Worm (Caenorhabditis elegans) whole organism, late embryonic: Measurements from ENCODE around the gene F45E4.5.

Experiments
- C38D4.7 ChIP-seq: fragments of 200-800 bp; sonication (Bioruptor generic); optimal IDR thresholded peaks from 2 replicates; lab custom pipeline; 2018; ENCODE audit warnings: mild to moderate bottlenecking, missing genetic modification characterization, moderate library complexity, missing compliant biosample characterization
- K02D7.2 ChIP-seq: sonication (generic microtip); optimal IDR thresholded peaks from 2 replicates; lab custom pipeline; 2017; ENCODE audit warnings: mild to moderate bottlenecking, missing genetic modification characterization, missing compliant biosample characterization
- K09A11.1 ChIP-seq: sonication (generic microtip); optimal IDR thresholded peaks from 2 replicates; lab custom pipeline; 2017; ENCODE audit warnings: antibody characterized with exemption, mild to moderate bottlenecking, missing genetic modification characterization, missing compliant biosample characterization; ENCODE audit not compliant: insufficient read depth
- T23F11.4 ChIP-seq: fragments of 200-800 bp; sonication (Bioruptor generic); optimal IDR thresholded peaks from 2 replicates; lab custom pipeline; 2018; ENCODE audit warnings: mild to moderate bottlenecking, missing genetic modification characterization, missing compliant biosample characterization
- ahr-1 ChIP-seq: sonication (generic microtip); optimal IDR thresholded peaks from 2 replicates; lab custom pipeline; 2016; ENCODE audit warnings: missing genetic modification characterization, missing compliant biosample characterization
- ama-1 ChIP-seq: fragments of 150-350 bp; optimal IDR thresholded peaks from 2 replicates; lab custom pipeline; 2014
- ceh-14 ChIP-seq: sonication (generic microtip); optimal IDR thresholded peaks from 2 replicates; lab custom pipeline; 2016; ENCODE audit warnings: missing genotype, missing genetic modification characterization, missing compliant biosample characterization
- ceh-19 ChIP-seq: fragments of 200-800 bp; sonication (Bioruptor generic); optimal IDR thresholded peaks from 2 replicates; lab custom pipeline; 2018; ENCODE audit warnings: mild to moderate bottlenecking, missing genetic modification characterization, missing compliant biosample characterization
- ceh-22 ChIP-seq: sonication (generic microtip); optimal IDR thresholded peaks from 2 replicates; lab custom pipeline; 2017; ENCODE audit warnings: missing biosample characterization, missing genetic modification characterization
- ceh-24 ChIP-seq: sonication (generic microtip); optimal IDR thresholded peaks from 2 replicates; lab custom pipeline; 2016; ENCODE audit warnings: mild to moderate bottlenecking, missing genetic modification characterization, missing compliant biosample characterization
- ceh-31 ChIP-seq: sonication (generic microtip); optimal IDR thresholded peaks from 2 replicates; lab custom pipeline; 2016; ENCODE audit warnings: missing genetic modification characterization, missing compliant biosample characterization
- ceh-48 ChIP-seq: sonication (generic microtip); optimal IDR thresholded peaks from 2 replicates; lab custom pipeline; 2016; ENCODE audit warnings: missing genetic modification characterization, inconsistent platforms, missing compliant biosample characterization
- dmd-4 ChIP-seq: sonication (generic microtip); optimal IDR thresholded peaks from 2 replicates; lab custom pipeline; 2016; ENCODE audit warnings: borderline replicate concordance, missing genetic modification characterization, missing compliant biosample characterization
- dve-1 ChIP-seq: sonication (generic microtip); optimal IDR thresholded peaks from 2 replicates; lab custom pipeline; 2017; ENCODE audit warnings: antibody characterized with exemption, mild to moderate bottlenecking, missing genetic modification characterization, missing compliant biosample characterization
- elt-2 ChIP-seq: sonication (generic microtip); optimal IDR thresholded peaks from 2 replicates; lab custom pipeline; 2016; ENCODE audit warnings: missing genetic modification reagents, missing genetic modification characterization, missing compliant biosample characterization
- ets-4 ChIP-seq: sonication (generic microtip); optimal IDR thresholded peaks from 2 replicates; lab custom pipeline; 2016; ENCODE audit warnings: missing genetic modification characterization, missing compliant biosample characterization
- eyg-1 ChIP-seq: sonication (generic microtip); optimal IDR thresholded peaks from 2 replicates; lab custom pipeline; 2016; ENCODE audit warnings: missing genotype, missing genetic modification characterization, missing compliant biosample characterization
- hlh-15 ChIP-seq: sonication (generic microtip); optimal IDR thresholded peaks from 2 replicates; lab custom pipeline; 2016; ENCODE audit warnings: missing genetic modification characterization, missing compliant biosample characterization
- hlh-30 ChIP-seq: sonication (generic microtip); optimal IDR thresholded peaks from 2 replicates; lab custom pipeline; 2017; ENCODE audit warnings: antibody characterized with exemption, missing genetic modification characterization, missing compliant biosample characterization; ENCODE audit not compliant: insufficient read depth
- hlh-8 ChIP-seq: sonication (generic microtip); optimal IDR thresholded peaks from 2 replicates; lab custom pipeline; 2016; ENCODE audit warnings: missing genotype, missing genetic modification characterization, missing compliant biosample characterization
- lin-11 ChIP-seq: fragments of 200-800 bp; sonication (Bioruptor generic); optimal IDR thresholded peaks from 2 replicates; lab custom pipeline; 2018; ENCODE audit warnings: mild to moderate bottlenecking, missing genetic modification characterization, missing compliant biosample characterization
- madf-2 ChIP-seq: sonication (generic microtip); optimal IDR thresholded peaks from 2 replicates; lab custom pipeline; 2017; ENCODE audit warnings: missing genetic modification characterization, missing compliant biosample characterization
- mec-3 ChIP-seq: sonication (generic microtip); optimal IDR thresholded peaks from 2 replicates; lab custom pipeline; 2016; ENCODE audit warnings: borderline replicate concordance, missing genetic modification characterization, missing compliant biosample characterization
- nhr-11 ChIP-seq: fragments of 150-350 bp; optimal IDR thresholded peaks from 2 replicates; lab custom pipeline; 2014; ENCODE audit warnings: missing biosample characterization, missing genetic modification characterization
- npax-4 ChIP-seq: sonication (generic microtip); optimal IDR thresholded peaks from 2 replicates; lab custom pipeline; 2016; ENCODE audit warnings: missing genetic modification characterization, missing compliant biosample characterization
- pag-3 ChIP-seq: sonication (generic microtip); optimal IDR thresholded peaks from 2 replicates; lab custom pipeline; 2016; ENCODE audit warnings: missing compliant biosample characterization, missing genetic modification characterization, borderline replicate concordance
- rnt-1 ChIP-seq: sonication (generic microtip); optimal IDR thresholded peaks from 2 replicates; lab custom pipeline; 2016; ENCODE audit warnings: missing genetic modification characterization, missing compliant biosample characterization
- sdc-2 ChIP-seq: sonication (generic microtip); optimal IDR thresholded peaks from 2 replicates; lab custom pipeline; 2016; ENCODE audit warnings: missing genotype, missing genetic modification characterization, missing compliant biosample characterization
- sox-2 ChIP-seq: fragments of 200-800 bp; sonication (Bioruptor generic); IDR thresholded peaks from 2 replicates; pipeline ENCODE4 v1.3.6; 2022; ENCODE audit warnings: missing genetic modification reagents, missing genetic modification characterization, missing compliant biosample characterization
- tbx-2 ChIP-seq: sonication (generic microtip); optimal IDR thresholded peaks from 2 replicates; lab custom pipeline; 2016; ENCODE audit warnings: missing genetic modification characterization, missing compliant biosample characterization
- tbx-7 ChIP-seq: sonication (generic microtip); optimal IDR thresholded peaks from 2 replicates; lab custom pipeline; 2016; ENCODE audit warnings: missing genotype, missing genetic modification characterization, missing compliant biosample characterization
- ttx-3 ChIP-seq: sonication (generic microtip); optimal IDR thresholded peaks from 2 replicates; lab custom pipeline; 2016; ENCODE audit warnings: missing genetic modification reagents, missing genetic modification characterization, missing compliant biosample characterization
- unc-3 ChIP-seq, 2 experiments: fragments of 200-800 bp in 1 of 2; sonication (Bioruptor generic) in 1 of 2; sonication (generic microtip) in 1 of 2; conservative IDR thresholded peaks in 1 of 2; optimal IDR thresholded peaks in 1 of 2; 2 replicates each; pipeline versions ENCODE4 v1.3.6 to Lab custom; 2016 to 2022; ENCODE audit warnings: missing compliant biosample characterization in 2 of 2, missing genetic modification characterization in 2 of 2, missing genetic modification reagents in 1 of 2
- unc-42 ChIP-seq: sonication (generic microtip); optimal IDR thresholded peaks from 2 replicates; lab custom pipeline; 2016; ENCODE audit warnings: missing genotype, missing genetic modification characterization, missing compliant biosample characterization

The F45E4.5 gene

ce11 chrIV:7628942-7629341, at the start of gene F45E4.5:
TSS of gene F45E4.5 (minus strand) at chrIV:7629042.
- TF ChIP-seq K02D7.2 (tag; lab: Kevin White, UChicago) = no peak

- no peak for TF ChIP-seq hlh-15 (tag; lab: Kevin White, UChicago)
- TF ChIP-seq dve-1 (tag; lab: Kevin White, UChicago) = no peak
- no peak for TF ChIP-seq eyg-1
- TF ChIP-seq K09A11.1 (tag; lab: Kevin White, UChicago) = no peak
- no peak for TF ChIP-seq ets-4 (tag; lab: Kevin White, UChicago)
- no peak for TF ChIP-seq T23F11.4 (GFP tag; lab: Kevin White, UChicago)
- TF ChIP-seq madf-2 (tag; lab: Kevin White, UChicago) = no peak
- no peak for TF ChIP-seq sox-2 (GFP tag; lab: Robert Waterston, UW)
- TF ChIP-seq ama-1 (lab: Kevin White, UChicago) = no peak
- no peak for TF ChIP-seq ceh-14 (tag; lab: Kevin White, UChicago)
- no peak for TF ChIP-seq unc-3 (GFP tag; conservative IDR thresholded peaks at IDR 0.05; lab: Robert Waterston, UW)
- TF ChIP-seq unc-3 (tag; optimal IDR thresholded peaks at IDR 0.05; lab: Kevin White, UChicago) = no peak
- no peak for TF ChIP-seq ttx-3
- TF ChIP-seq tbx-7 (tag; lab: Kevin White, UChicago) = no peak
Measured at ce11 chrIV:7674874-7675273, 46.0 kb upstream of the F45E4.5 start, which contains the start of gene itr-1. TSS of gene itr-1 (plus strand) at chrIV:7675174.

- no peak for TF ChIP-seq hlh-8 (tag; lab: Kevin White, UChicago)
- TF ChIP-seq hlh-30 (tag; lab: Kevin White, UChicago) = no peak
- no peak for TF ChIP-seq pag-3
- no peak for TF ChIP-seq tbx-2 (tag; lab: Kevin White, UChicago)
- no peak for TF ChIP-seq lin-11 (tag; lab: Kevin White, UChicago)
- TF ChIP-seq elt-2 (tag; lab: Kevin White, UChicago) = no peak
- TF ChIP-seq ets-4 (tag; lab: Kevin White, UChicago) = no peak
- no peak for TF ChIP-seq ahr-1 (tag; lab: Kevin White, UChicago)
- TF ChIP-seq npax-4 (tag; lab: Kevin White, UChicago) = no peak
- TF ChIP-seq mec-3 = no peak
Measured at ce11 chrIV:7672872-7673271, 44.0 kb upstream of the F45E4.5 start, which contains the start of gene C08G9.2. TSS of gene C08G9.2 (minus strand) at chrIV:7672972.

ce11 chrIV:7663006-7663405, 34.2 kb upstream of the F45E4.5 start:
- peak; percentile 74 for TF ChIP-seq unc-42
- TF ChIP-seq ceh-31 (tag; lab: Kevin White, UChicago) = peak; percentile 5
- peak; percentile 58; the same call in 1 of the 2 replicates for TF ChIP-seq unc-3 (GFP tag; conservative IDR thresholded peaks at IDR 0.05; lab: Robert Waterston, UW)
- TF ChIP-seq unc-3 (tag; optimal IDR thresholded peaks at IDR 0.05; lab: Kevin White, UChicago) = peak; percentile 93
- no peak for TF ChIP-seq tbx-2 (tag; lab: Kevin White, UChicago)
- TF ChIP-seq ceh-19 (GFP tag; lab: Kevin White, UChicago) = no peak

DNA sequence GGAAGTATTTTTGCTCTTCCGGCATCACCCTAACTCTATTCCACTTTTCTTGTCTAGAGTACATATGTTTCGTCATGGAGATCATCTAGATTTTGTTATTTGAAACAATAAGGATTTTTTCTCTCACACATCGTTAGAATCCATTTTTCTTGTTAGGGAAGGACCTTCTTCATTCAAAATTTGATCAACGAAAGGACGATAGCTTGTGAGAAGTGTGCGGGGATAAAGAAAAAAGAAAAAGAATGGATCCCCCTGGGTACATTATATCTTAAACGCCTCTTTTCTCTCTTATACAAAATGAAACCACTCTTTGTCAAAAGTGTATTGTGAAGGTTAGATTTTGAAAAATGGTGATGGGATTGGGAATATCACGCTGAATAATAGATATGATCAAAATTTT, 32.7 kb upstream of the F45E4.5 start:
- TF ChIP-seq ceh-48 (tag; lab: Kevin White, UChicago) (no peak), unc-42 (peak; percentile 27)

DNA sequence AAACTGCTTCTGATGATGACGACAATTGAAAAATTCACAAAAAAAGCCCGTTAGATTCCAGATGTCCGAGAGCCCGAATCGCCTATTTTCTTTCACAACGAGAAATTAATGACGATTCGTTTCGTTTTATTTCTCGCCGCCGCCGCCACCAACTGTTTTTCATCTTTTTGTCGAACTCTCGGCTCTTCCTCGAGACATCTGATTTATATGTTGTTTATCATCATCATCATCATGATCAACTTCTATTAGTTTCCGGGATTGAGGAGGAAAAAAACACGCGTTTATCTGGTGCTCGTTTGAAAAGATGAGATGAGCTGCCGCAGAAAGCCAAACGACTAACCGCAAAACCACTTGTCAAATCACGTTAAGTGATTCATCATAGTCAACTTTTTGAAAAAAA, 30.6 kb upstream of the F45E4.5 start:
- TF ChIP-seq nhr-11 (tag; lab: Kevin White, UChicago) = no peak
- no peak for TF ChIP-seq C38D4.7 (GFP tag; lab: Kevin White, UChicago)
- no peak for TF ChIP-seq ceh-19 (GFP tag; lab: Kevin White, UChicago)
- no peak for TF ChIP-seq ceh-22 (tag; lab: Kevin White, UChicago)
- no peak for TF ChIP-seq dmd-4
- peak; percentile 35 for TF ChIP-seq rnt-1
- no peak for TF ChIP-seq hlh-15 (tag; lab: Kevin White, UChicago)
- no peak for TF ChIP-seq ceh-24 (tag; lab: Kevin White, UChicago)
- TF ChIP-seq sdc-2 (tag; lab: Kevin White, UChicago) = no peak
